Fruit fly (Drosophila melanogaster) whole organism, embryonic: ENCODE results near the gene Moe.

ENCODE experiments used
- Abd-B ChIP-seq: fragments of 200-800 bp; sonication (Bioruptor generic); optimal IDR thresholded peaks from 2 replicates; lab custom pipeline; 2018; ENCODE audit warnings: missing biosample characterization, mild to moderate bottlenecking, missing genetic modification characterization, moderate library complexity
- Asciz ChIP-seq: fragments of 200-800 bp; sonication (Bioruptor generic); optimal IDR thresholded peaks from 2 replicates; lab custom pipeline; 2017; ENCODE audit warnings: missing biosample characterization, mild to moderate bottlenecking, missing genetic modification characterization, missing genetic modification reagents
- CG10462 ChIP-seq: fragments of 200-800 bp; sonication (Bioruptor generic); optimal IDR thresholded peaks from 2 replicates; lab custom pipeline; 2016; ENCODE audit warnings: missing biosample characterization, missing genetic modification characterization
- CG10543 ChIP-seq: fragments of 200-800 bp; sonication (Bioruptor generic); optimal IDR thresholded peaks from 3 replicates; lab custom pipeline; 2017; ENCODE audit warnings: missing biosample characterization, mild to moderate bottlenecking, missing genetic modification characterization, moderate library complexity
- CG11085 ChIP-seq: fragments of 200-800 bp; sonication (Bioruptor generic); IDR thresholded peaks from 2 replicates; pipeline ENCODE4 v1.3.6; 2022; ENCODE audit warnings: missing biosample characterization, missing genetic modification characterization
- CG11560 ChIP-seq: fragments of 200-800 bp; sonication (Bioruptor generic); IDR thresholded peaks from 3 replicates; pipeline ENCODE4 v1.3.6; 2022; ENCODE audit warnings: missing biosample characterization, missing genetic modification characterization
- CG12155 ChIP-seq: fragments of 200-800 bp; sonication (Bioruptor generic); optimal IDR thresholded peaks from 3 replicates; lab custom pipeline; 2016; ENCODE audit warnings: missing biosample characterization, missing genetic modification characterization
- CG12219 ChIP-seq: fragments of 200-800 bp; sonication (Bioruptor generic); optimal IDR thresholded peaks from 3 replicates; lab custom pipeline; 2018; ENCODE audit warnings: missing biosample characterization, mild to moderate bottlenecking, missing genetic modification characterization
- CG12299 ChIP-seq: fragments of 200-800 bp; sonication (Bioruptor generic); optimal IDR thresholded peaks from 2 replicates; lab custom pipeline; 2018; ENCODE audit warnings: missing biosample characterization, mild to moderate bottlenecking, missing genetic modification characterization
- CG12391 ChIP-seq: fragments of 200-800 bp; sonication (Bioruptor generic); optimal IDR thresholded peaks from 3 replicates; lab custom pipeline; 2018; ENCODE audit warnings: missing biosample characterization, mild to moderate bottlenecking, missing genetic modification characterization, moderate library complexity
- CG15479 ChIP-seq: fragments of 200-800 bp; sonication (Bioruptor generic); optimal IDR thresholded peaks from 3 replicates; lab custom pipeline; 2019; ENCODE audit warnings: missing biosample characterization, mild to moderate bottlenecking, missing genetic modification characterization, moderate library complexity
- CG16813 ChIP-seq: fragments of 200-800 bp; sonication (Bioruptor generic); IDR thresholded peaks from 3 replicates; pipeline ENCODE4 v1.3.6; 2022; ENCODE audit warnings: missing biosample characterization, missing genetic modification characterization; ENCODE audit not compliant: partially characterized antibody
- CG16815 ChIP-seq: fragments of 200-800 bp; sonication (Bioruptor generic); optimal IDR thresholded peaks from 3 replicates; lab custom pipeline; 2017; ENCODE audit warnings: missing biosample characterization, mild to moderate bottlenecking, missing genetic modification characterization
- CG17385 ChIP-seq: fragments of 200-800 bp; sonication (Bioruptor generic); optimal IDR thresholded peaks from 3 replicates; lab custom pipeline; 2018; ENCODE audit warnings: missing biosample characterization, mild to moderate bottlenecking, missing genetic modification characterization
- CG17802 ChIP-seq: fragments of 200-800 bp; sonication (Bioruptor generic); optimal IDR thresholded peaks from 2 replicates; lab custom pipeline; 2018; ENCODE audit warnings: missing biosample characterization, mild to moderate bottlenecking, missing genetic modification characterization, moderate library complexity
- CG2129 ChIP-seq: fragments of 200-800 bp; sonication (Bioruptor generic); IDR thresholded peaks from 2 replicates; pipeline ENCODE4 v1.3.6; 2022; ENCODE audit warnings: missing biosample characterization, missing genetic modification characterization; ENCODE audit not compliant: partially characterized antibody
- CG2678 ChIP-seq: fragments of 200-800 bp; sonication (Bioruptor generic); optimal IDR thresholded peaks from 3 replicates; lab custom pipeline; 2019; ENCODE audit warnings: missing biosample characterization, mild to moderate bottlenecking, missing genetic modification characterization, moderate library complexity
- CG33557 ChIP-seq: fragments of 200-800 bp; sonication (Bioruptor generic); optimal IDR thresholded peaks from 2 replicates; lab custom pipeline; 2019; ENCODE audit warnings: missing biosample characterization, mild to moderate bottlenecking, missing genetic modification characterization, moderate library complexity
- CG3407 ChIP-seq: fragments of 200-800 bp; sonication (Bioruptor generic); optimal IDR thresholded peaks from 2 replicates; lab custom pipeline; 2018; ENCODE audit warnings: missing biosample characterization, mild to moderate bottlenecking, missing genetic modification characterization
- CG34422 ChIP-seq: fragments of 200-800 bp; sonication (Bioruptor generic); IDR thresholded peaks from 3 replicates; pipeline ENCODE4 v1.3.6; 2022; ENCODE audit warnings: missing biosample characterization, missing genetic modification characterization
- CG6765 ChIP-seq: fragments of 200-800 bp; sonication (Bioruptor generic); optimal IDR thresholded peaks from 3 replicates; lab custom pipeline; 2017; ENCODE audit warnings: missing biosample characterization, mild to moderate bottlenecking, missing genetic modification characterization
- CG7987 ChIP-seq: fragments of 200-800 bp; sonication (Bioruptor generic); optimal IDR thresholded peaks from 2 replicates; lab custom pipeline; 2018; ENCODE audit warnings: missing biosample characterization, mild to moderate bottlenecking, missing genetic modification characterization, moderate library complexity
- Dad ChIP-seq: fragments of 200-800 bp; sonication (Bioruptor generic); optimal IDR thresholded peaks from 3 replicates; lab custom pipeline; 2016; ENCODE audit warnings: missing biosample characterization, missing genetic modification characterization
- Drgx ChIP-seq: fragments of 200-800 bp; sonication (Bioruptor generic); IDR thresholded peaks from 2 replicates; pipeline ENCODE4 v1.3.6; 2022; ENCODE audit warnings: missing biosample characterization, missing genetic modification characterization
- H15 ChIP-seq: fragments of 200-800 bp; sonication (Bioruptor generic); IDR thresholded peaks from 3 replicates; pipeline ENCODE4 v1.3.6; 2022; ENCODE audit warnings: missing biosample characterization, missing genetic modification characterization
- MTF-1 ChIP-seq: fragments of 200-800 bp; sonication (Bioruptor generic); optimal IDR thresholded peaks from 2 replicates; lab custom pipeline; 2018; ENCODE audit warnings: missing biosample characterization, mild to moderate bottlenecking, missing genetic modification characterization, borderline replicate concordance
- Mrtf ChIP-seq: fragments of 200-800 bp; sonication (Bioruptor generic); IDR thresholded peaks from 3 replicates; pipeline ENCODE4 v1.3.6; 2022; ENCODE audit warnings: missing biosample characterization, missing genetic modification characterization
- NfI ChIP-seq: fragments of 200-800 bp; sonication (Bioruptor generic); optimal IDR thresholded peaks from 3 replicates; lab custom pipeline; 2018; ENCODE audit warnings: missing biosample characterization, mild to moderate bottlenecking, missing genetic modification characterization, moderate library complexity
- Vsx1 ChIP-seq: fragments of 200-800 bp; sonication (Bioruptor generic); optimal IDR thresholded peaks from 2 replicates; lab custom pipeline; 2017; ENCODE audit warnings: missing biosample characterization, mild to moderate bottlenecking, missing genetic modification characterization, missing genetic modification reagents
- ac ChIP-seq: fragments of 200-800 bp; sonication (Bioruptor generic); optimal IDR thresholded peaks from 3 replicates; lab custom pipeline; 2017; ENCODE audit warnings: missing biosample characterization, mild to moderate bottlenecking, missing genetic modification characterization
- al ChIP-seq: fragments of 200-800 bp; sonication (Bioruptor generic); IDR thresholded peaks from 2 replicates; pipeline ENCODE4 v1.3.6; 2022; ENCODE audit warnings: missing biosample characterization, missing genetic modification characterization
- amos ChIP-seq: fragments of 200-800 bp; sonication (Bioruptor generic); IDR thresholded peaks from 2 replicates; pipeline ENCODE4 v1.3.6; 2022; ENCODE audit warnings: missing biosample characterization, missing genetic modification characterization; ENCODE audit not compliant: partially characterized antibody
- bbx ChIP-seq: fragments of 200-800 bp; sonication (Bioruptor generic); IDR thresholded peaks from 2 replicates; pipeline ENCODE4 v1.3.6; 2022; ENCODE audit warnings: missing biosample characterization, missing genetic modification characterization; ENCODE audit not compliant: partially characterized antibody
- cwo ChIP-seq: fragments of 200-800 bp; sonication (Bioruptor generic); optimal IDR thresholded peaks from 3 replicates; lab custom pipeline; 2017; ENCODE audit warnings: missing biosample characterization, missing genetic modification characterization, mild to moderate bottlenecking, moderate library complexity, missing genetic modification reagents
- dmrt11E ChIP-seq: fragments of 200-800 bp; sonication (Bioruptor generic); optimal IDR thresholded peaks from 3 replicates; lab custom pipeline; 2018; ENCODE audit warnings: missing biosample characterization, mild to moderate bottlenecking, missing genetic modification characterization, moderate library complexity
- fd102C ChIP-seq: fragments of 200-800 bp; sonication (Bioruptor generic); optimal IDR thresholded peaks from 2 replicates; lab custom pipeline; 2018; ENCODE audit warnings: missing biosample characterization, mild to moderate bottlenecking, missing genetic modification characterization, moderate library complexity
- hth ChIP-seq: fragments of >200 bp; optimal IDR thresholded peaks from 2 replicates; lab custom pipeline; 2017; ENCODE audit warnings: inconsistent platforms
- ind ChIP-seq: fragments of 200-800 bp; sonication (Bioruptor generic); optimal IDR thresholded peaks from 3 replicates; lab custom pipeline; 2016; ENCODE audit warnings: missing biosample characterization, missing genetic modification characterization
- lmd ChIP-seq: fragments of 200-800 bp; sonication (Bioruptor generic); IDR thresholded peaks from 2 replicates; pipeline ENCODE4 v1.3.6; 2022; ENCODE audit warnings: missing biosample characterization, missing genetic modification characterization
- nerfin-2 ChIP-seq: fragments of 200-800 bp; sonication (Bioruptor generic); IDR thresholded peaks from 2 replicates; pipeline ENCODE4 v1.3.6; 2022; ENCODE audit warnings: missing biosample characterization, missing genetic modification characterization; ENCODE audit not compliant: partially characterized antibody
- nmo ChIP-seq: fragments of 200-800 bp; sonication (Bioruptor generic); optimal IDR thresholded peaks from 2 replicates; lab custom pipeline; 2018; ENCODE audit warnings: missing biosample characterization, mild to moderate bottlenecking, missing genetic modification characterization, moderate library complexity
- odd ChIP-seq: fragments of 200-800 bp; sonication (Bioruptor generic); optimal IDR thresholded peaks from 2 replicates; lab custom pipeline; 2017; ENCODE audit warnings: missing biosample characterization, mild to moderate bottlenecking, missing genetic modification characterization
- row ChIP-seq: fragments of 200-800 bp; sonication (Bioruptor generic); IDR thresholded peaks from 3 replicates; pipeline ENCODE4 v1.3.6; 2022; ENCODE audit warnings: missing biosample characterization, missing genetic modification characterization
- sim ChIP-seq: fragments of 200-800 bp; sonication (Bioruptor generic); IDR thresholded peaks from 2 replicates; pipeline ENCODE4 v1.3.6; 2022; ENCODE audit warnings: missing biosample characterization, missing genetic modification characterization
- sisA ChIP-seq: fragments of 200-800 bp; sonication (Bioruptor generic); IDR thresholded peaks from 2 replicates; pipeline ENCODE4 v1.3.6; 2022; ENCODE audit warnings: missing biosample characterization, missing genetic modification characterization
- slp2 ChIP-seq: fragments of 200-800 bp; sonication (Bioruptor generic); optimal IDR thresholded peaks from 2 replicates; lab custom pipeline; 2016; ENCODE audit warnings: missing biosample characterization, missing genetic modification characterization
- ssp ChIP-seq: fragments of 200-800 bp; sonication (Bioruptor generic); IDR thresholded peaks from 2 replicates; pipeline ENCODE4 v1.3.6; 2022; ENCODE audit warnings: missing biosample characterization, missing genetic modification characterization
- sug ChIP-seq: fragments of 200-800 bp; optimal IDR thresholded peaks from 2 replicates; lab custom pipeline; 2019; ENCODE audit warnings: missing biosample characterization, mild to moderate bottlenecking, missing genetic modification characterization, moderate library complexity
- tap ChIP-seq: fragments of 200-800 bp; optimal IDR thresholded peaks from 3 replicates; lab custom pipeline; 2019; ENCODE audit warnings: missing biosample characterization, mild to moderate bottlenecking, missing genetic modification characterization, moderate library complexity
- twi ChIP-seq: fragments of 200-800 bp; optimal IDR thresholded peaks from 2 replicates; lab custom pipeline; 2019; ENCODE audit warnings: missing biosample characterization, mild to moderate bottlenecking, missing genetic modification characterization, moderate library complexity
- zen ChIP-seq: fragments of 200-800 bp; sonication (Bioruptor generic); optimal IDR thresholded peaks from 3 replicates; lab custom pipeline; 2018; ENCODE audit warnings: missing biosample characterization, mild to moderate bottlenecking, missing genetic modification characterization, moderate library complexity

Moe gene

dm6 chrX:8890974-8891373 lies 7.2 kb downstream of the Moe start (continued):
- TF ChIP-seq CG16815 (GFP tag; lab: Kevin White, UChicago) (no peak), ac (GFP tag; lab: Kevin White, UChicago) (no peak), CG3407 (GFP tag; lab: Kevin White, UChicago) (no peak), CG11560 (no peak), lmd (GFP tag; lab: Robert Waterston, UW) (peak; percentile 23; the same call in 1 of the 2 replicates), CG12219 (GFP tag; lab: Kevin White, UChicago) (no peak), fd102C (GFP tag; lab: Kevin White, UChicago) (no peak), dmrt11E (tag; lab: Kevin White, UChicago) (no peak), sug (no peak), cwo (GFP tag; lab: Kevin White, UChicago) (no peak), CG2129 (no peak), CG10462 (no peak), ind (GFP tag; lab: Kevin White, UChicago) (peak; percentile 46), CG15479 (no peak), CG10543 (no peak), CG11085 (GFP tag; lab: Robert Waterston, UW) (no peak), slp2 (GFP tag; lab: Kevin White, UChicago) (no peak), sisA (GFP tag; lab: Robert Waterston, UW) (peak; percentile 55), nerfin-2 (GFP tag; lab: Robert Waterston, UW) (no peak), CG16813 (no peak), Mrtf (GFP tag; lab: Robert Waterston, UW) (0 out of 3 replicates have a peak, but pooled peaks have one; percentile 52), bbx (GFP tag; lab: Robert Waterston, UW) (no peak), hth (no peak), Asciz (no peak), Abd-B (no peak), twi (no peak), CG34422 (no peak), CG12155 (GFP tag; lab: Kevin White, UChicago) (no peak), CG17802 (tag; lab: Kevin White, UChicago) (no peak), CG2678 (tag; lab: Kevin White, UChicago) (peak; percentile 51), CG12299 (tag; lab: Kevin White, UChicago) (no peak), CG12391 (tag; lab: Kevin White, UChicago) (peak; percentile 3), amos (GFP tag; lab: Robert Waterston, UW) (no peak), ssp (GFP tag; lab: Robert Waterston, UW) (0 out of 2 replicates have a peak, but pooled peaks have one; percentile 19)
- TF ChIP-seq, all 482 proteins: peak for 83

DNA sequence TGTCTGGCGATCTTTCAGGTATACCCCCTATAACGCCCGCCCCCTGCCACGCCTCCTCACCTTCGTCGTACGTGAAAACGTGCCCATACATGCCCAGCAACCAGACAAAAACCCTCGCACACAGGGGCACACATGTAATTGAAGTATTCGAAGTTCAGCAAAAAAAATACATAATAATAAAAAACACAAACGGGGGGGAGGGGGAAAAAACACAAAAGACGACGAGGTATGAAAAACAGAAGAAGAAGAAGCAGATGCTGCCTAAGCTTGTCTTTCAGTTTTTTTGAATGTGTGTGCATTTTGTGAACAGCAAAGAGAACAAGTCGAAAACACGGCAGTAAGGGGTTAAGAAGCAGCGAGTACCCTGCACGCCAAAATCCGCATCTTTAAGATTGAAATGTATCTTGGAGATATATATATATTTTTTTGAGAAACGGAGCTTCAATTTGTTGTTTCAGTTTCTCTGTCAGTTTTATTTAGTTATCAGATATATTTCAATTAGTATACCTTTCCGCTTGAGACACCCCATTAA lies 9.2 kb downstream of the Moe start:
- TF ChIP-seq zen (tag; lab: Kevin White, UChicago) (no peak), odd (no peak), Dad (GFP tag; lab: Kevin White, UChicago) (no peak), CG6765 (GFP tag; lab: Kevin White, UChicago) (no peak), tap (tag; lab: Kevin White, UChicago) (no peak), Vsx1 (GFP tag; lab: Kevin White, UChicago) (no peak), CG7987 (no peak), row (GFP tag; lab: Robert Waterston, UW) (peak; percentile 53; the same call in 2 of the 3 replicates), CG33557 (no peak), nmo (GFP tag; lab: Kevin White, UChicago) (no peak), CG12299 (tag; lab: Kevin White, UChicago) (no peak), CG16815 (GFP tag; lab: Kevin White, UChicago) (no peak), al (peak; percentile 26; the same call in 1 of the 2 replicates), sim (GFP tag; lab: Robert Waterston, UW) (no peak), NfI (GFP tag; lab: Kevin White, UChicago) (no peak), MTF-1 (GFP tag; lab: Kevin White, UChicago) (no peak), Drgx (GFP tag; lab: Robert Waterston, UW) (no peak), CG17385 (GFP tag; lab: Kevin White, UChicago) (peak; percentile 47), H15 (GFP tag; lab: Robert Waterston, UW) (no peak)
